Fruit fly (Drosophila melanogaster): ENCODE results near the gene CG3061.
A peak's percentile ranks its signal among the peaks of the same experiment; 100 is the strongest.

Gene CG3061

DNA sequence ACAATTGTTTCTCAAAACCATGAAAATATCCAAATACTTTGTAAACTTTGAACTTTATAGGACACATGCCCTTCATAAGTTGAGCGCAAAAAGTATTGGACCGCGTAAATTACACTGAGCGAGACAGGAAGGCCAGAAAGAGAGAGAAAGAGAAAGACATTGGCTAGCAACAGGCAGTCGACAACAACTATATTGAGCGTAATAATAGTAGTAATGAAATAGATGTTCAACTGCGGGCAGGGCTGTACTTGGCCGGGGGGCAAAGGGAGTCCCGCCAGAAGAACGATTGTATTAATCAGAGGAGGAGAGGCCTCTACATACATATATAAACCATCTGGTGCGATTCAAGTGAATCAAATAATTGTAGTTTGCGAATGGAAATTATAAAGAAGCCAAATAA is 17.6 kb upstream of the CG3061 start:
- TF ChIP-seq pad (GFP tag; optimal IDR thresholded peaks at IDR 0.05): no peak
- no peak for TF ChIP-seq Hr96 (GFP tag; optimal IDR thresholded peaks at IDR 0.05)

DNA sequence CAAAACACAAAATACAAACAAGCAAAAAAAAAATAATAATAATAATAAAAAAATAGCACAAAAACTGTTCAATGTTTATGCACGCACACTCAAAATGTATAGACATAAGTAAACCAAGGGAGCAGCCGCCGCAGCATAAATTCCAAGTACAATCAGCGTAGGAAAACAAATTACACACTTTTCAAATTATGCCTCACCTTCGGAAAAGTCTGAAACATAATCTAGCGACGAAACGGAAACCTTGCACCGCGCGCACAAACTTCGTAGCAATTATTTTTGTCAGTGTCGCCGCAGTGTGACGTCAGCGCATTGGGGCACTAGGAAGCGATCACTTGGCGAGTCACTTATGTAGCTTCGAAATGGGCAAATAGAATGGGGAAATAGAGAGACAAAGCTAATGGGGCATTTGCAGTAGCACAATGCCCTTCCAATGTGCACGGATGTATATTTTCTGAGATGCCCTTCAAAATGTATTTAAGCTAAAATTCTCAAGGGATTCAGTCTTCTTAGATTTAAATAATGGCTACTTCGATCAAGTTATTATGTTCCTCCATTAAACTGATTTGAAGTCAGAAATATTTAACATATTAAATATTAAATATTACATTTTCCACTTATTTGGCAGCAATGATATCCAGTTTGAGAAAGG is 15.3 kb upstream of the CG3061 start:
- TF ChIP-seq cic (GFP tag; optimal IDR thresholded peaks at IDR 0.05) (no peak), CG33017 (tag; optimal IDR thresholded peaks at IDR 0.05) (no peak), bab1 (GFP tag; optimal IDR thresholded peaks at IDR 0.05) (no peak), ovo (GFP tag; optimal IDR thresholded peaks at IDR 0.05) (no peak), Clk (GFP tag; optimal IDR thresholded peaks at IDR 0.05) (no peak), CG7045 (GFP tag; optimal IDR thresholded peaks at IDR 0.05) (no peak), Crg-1 (GFP tag; optimal IDR thresholded peaks at IDR 0.05) (no peak), cnc (optimal IDR thresholded peaks at IDR 0.05) (no peak), tj (GFP tag; optimal IDR thresholded peaks at IDR 0.05) (no peak), kay (GFP tag; ENCODE audit: borderline replicate concordance) (no peak), CG14711 (tag; optimal IDR thresholded peaks at IDR 0.05) (no peak)

DNA sequence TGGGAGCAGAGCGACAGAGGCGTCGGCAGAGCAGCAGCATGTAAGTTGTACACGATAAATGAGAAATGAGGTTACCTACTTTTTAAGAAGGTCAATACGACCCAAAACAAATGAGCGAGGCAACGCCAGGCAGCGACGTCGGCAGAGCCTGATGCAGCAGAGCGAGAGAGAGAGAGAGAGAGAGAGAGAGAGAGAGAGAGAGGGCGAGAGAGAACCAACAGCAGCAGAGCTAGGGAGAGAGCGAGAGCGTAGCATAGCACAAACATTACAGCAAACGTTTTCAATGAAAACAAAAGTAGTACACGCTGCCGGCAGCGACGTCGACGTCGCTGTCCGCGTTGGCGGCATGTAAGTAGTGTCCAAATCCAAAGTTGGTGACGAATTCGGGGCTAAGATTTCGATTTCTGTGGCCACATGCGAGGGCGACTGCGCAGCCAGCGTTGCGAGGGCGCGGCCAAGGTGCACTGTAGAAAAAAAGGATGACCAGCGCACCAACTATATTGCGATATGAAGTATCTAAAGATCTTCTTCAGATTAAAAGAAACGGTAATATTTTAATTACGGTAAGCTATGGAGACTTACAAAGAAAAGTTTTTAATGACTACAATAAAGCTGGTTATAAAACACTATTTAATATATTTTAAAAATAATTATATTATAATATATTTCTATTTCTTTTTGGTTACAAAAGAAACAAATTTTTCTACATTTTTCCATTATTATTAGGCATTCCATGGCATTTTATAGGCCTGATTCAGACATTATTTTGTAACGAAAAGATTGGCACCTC is 14.3 kb upstream of the CG3061 start:
- no peak for TF ChIP-seq CG14711 (tag; optimal IDR thresholded peaks at IDR 0.05)
- TF ChIP-seq cnc (optimal IDR thresholded peaks at IDR 0.05): no peak
- no peak for TF ChIP-seq ovo (GFP tag; optimal IDR thresholded peaks at IDR 0.05)
- TF ChIP-seq CG33017 (tag; optimal IDR thresholded peaks at IDR 0.05): no peak
- TF ChIP-seq Hr96 (GFP tag; optimal IDR thresholded peaks at IDR 0.05): peak; percentile 20
- TF ChIP-seq tj (GFP tag; optimal IDR thresholded peaks at IDR 0.05): no peak
- TF ChIP-seq CG11617 (GFP tag; optimal IDR thresholded peaks at IDR 0.05): peak; percentile 38
- peak; percentile 75 for TF ChIP-seq Clk (GFP tag; optimal IDR thresholded peaks at IDR 0.05)
- TF ChIP-seq CG12768 (GFP tag; optimal IDR thresholded peaks at IDR 0.05): peak; percentile 43
- no peak for TF ChIP-seq CG5204 (GFP tag; optimal IDR thresholded peaks at IDR 0.05)
- peak; percentile 43 for TF ChIP-seq CG7045 (GFP tag; optimal IDR thresholded peaks at IDR 0.05)
- TF ChIP-seq pad (GFP tag; optimal IDR thresholded peaks at IDR 0.05): peak; percentile 17
- TF ChIP-seq CG7101 (tag; optimal IDR thresholded peaks at IDR 0.05): no peak
- TF ChIP-seq CG1620 (GFP tag; optimal IDR thresholded peaks at IDR 0.05): peak; percentile 26
- peak; percentile 16 for TF ChIP-seq Crg-1 (GFP tag; optimal IDR thresholded peaks at IDR 0.05)
- TF ChIP-seq toe (GFP tag; optimal IDR thresholded peaks at IDR 0.05): peak; percentile 15
- no peak for TF ChIP-seq cic (GFP tag; optimal IDR thresholded peaks at IDR 0.05)
- no peak for TF ChIP-seq kay (GFP tag; ENCODE audit: borderline replicate concordance)
- TF ChIP-seq bab1 (GFP tag; optimal IDR thresholded peaks at IDR 0.05): no peak
- peak; percentile 67 for TF ChIP-seq Mnt (GFP tag; optimal IDR thresholded peaks at IDR 0.05)

DNA sequence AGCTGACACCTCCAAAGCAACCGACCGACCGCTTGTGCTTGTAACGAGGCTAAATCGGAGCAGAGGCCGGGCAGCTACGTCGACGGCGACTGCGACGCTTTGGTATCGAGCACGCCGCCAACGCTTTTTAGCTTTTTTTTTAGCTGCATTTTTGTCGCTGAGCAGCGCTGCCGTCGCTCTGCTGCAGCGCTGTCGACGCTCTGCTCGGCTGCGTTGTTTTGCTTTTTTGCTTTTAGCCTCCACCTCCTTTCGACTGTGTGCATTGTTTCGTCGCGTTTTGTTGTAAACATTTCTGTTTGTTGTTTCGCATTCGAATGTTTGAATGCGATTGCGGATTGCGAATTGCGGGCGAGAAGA is 13.8 kb upstream of the CG3061 start:
- TF ChIP-seq Clk (GFP tag; optimal IDR thresholded peaks at IDR 0.05): no peak

DNA sequence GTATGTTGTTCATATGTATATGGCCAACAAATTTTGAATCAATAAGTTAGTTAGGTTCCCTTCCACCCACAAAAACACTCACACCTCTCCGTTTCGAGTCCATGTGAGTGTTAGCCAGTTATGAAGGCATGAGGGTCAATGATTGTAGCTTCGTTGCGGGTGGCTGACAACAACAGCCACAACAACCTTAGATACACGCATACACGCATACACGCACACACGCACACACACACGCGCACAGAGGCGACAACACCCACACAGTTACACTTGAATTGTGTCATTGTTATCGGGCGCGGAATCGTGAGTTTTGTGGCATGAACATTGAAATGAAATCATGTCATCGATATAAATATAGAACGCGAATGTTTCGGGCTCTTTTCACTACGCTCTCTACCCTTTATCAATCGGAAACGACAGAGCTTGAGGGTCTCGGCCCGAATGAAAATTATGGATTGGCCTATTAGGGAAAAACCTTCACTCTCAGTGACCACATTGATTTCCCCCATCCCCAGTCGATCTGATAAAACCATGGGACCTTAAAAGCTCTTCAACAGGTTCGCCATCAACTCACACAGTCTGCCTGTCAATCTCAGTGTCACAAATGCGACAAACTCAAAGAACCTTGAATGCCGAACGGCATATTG is 12.6 kb upstream of the CG3061 start:
- TF ChIP-seq bab1 (GFP tag; optimal IDR thresholded peaks at IDR 0.05) (no peak), tj (GFP tag; optimal IDR thresholded peaks at IDR 0.05) (no peak), Hr96 (GFP tag; optimal IDR thresholded peaks at IDR 0.05) (no peak), cic (GFP tag; optimal IDR thresholded peaks at IDR 0.05) (peak; percentile 27)

DNA sequence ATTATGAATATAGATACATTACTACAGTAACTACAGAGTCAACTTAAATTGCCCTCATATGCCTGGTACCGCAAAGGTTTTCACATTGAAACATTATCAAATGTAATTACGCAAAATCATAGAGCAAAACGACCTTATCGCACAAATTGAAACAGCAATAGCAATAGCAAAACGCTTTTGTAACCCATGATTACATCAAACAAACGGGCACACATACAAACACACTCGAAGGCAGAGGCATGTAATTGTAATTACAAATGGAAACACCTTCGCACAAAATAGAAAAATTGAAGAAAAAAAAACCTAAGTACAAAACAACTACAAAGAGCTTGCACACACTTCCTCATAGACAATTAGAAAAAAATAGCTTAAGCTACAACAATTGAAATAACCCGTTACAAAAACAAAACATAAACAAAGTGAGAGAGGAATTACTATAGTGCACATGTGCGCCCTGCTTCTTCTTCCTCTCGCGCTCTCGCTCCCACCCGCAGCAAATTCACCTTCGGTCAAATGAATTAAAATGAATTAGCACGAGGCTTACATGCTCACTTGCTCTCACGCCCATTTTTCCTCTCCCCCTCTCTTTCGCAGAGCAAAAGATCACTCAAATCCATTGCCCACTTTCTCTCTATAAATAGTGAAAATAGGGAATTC is 11.7 kb upstream of the CG3061 start:
- peak; percentile 34 for TF ChIP-seq CG11617 (GFP tag; optimal IDR thresholded peaks at IDR 0.05)
- no peak for TF ChIP-seq CG1620 (GFP tag; optimal IDR thresholded peaks at IDR 0.05)
- TF ChIP-seq Clk (GFP tag; optimal IDR thresholded peaks at IDR 0.05): peak; percentile 29
- TF ChIP-seq cic (GFP tag; optimal IDR thresholded peaks at IDR 0.05): peak; percentile 100
- peak; percentile 94 for TF ChIP-seq ovo (GFP tag; optimal IDR thresholded peaks at IDR 0.05)
- TF ChIP-seq CG33017 (tag; optimal IDR thresholded peaks at IDR 0.05): peak; percentile 71
- TF ChIP-seq CG7045 (GFP tag; optimal IDR thresholded peaks at IDR 0.05): peak; percentile 37
- TF ChIP-seq bab1 (GFP tag; optimal IDR thresholded peaks at IDR 0.05): no peak
- peak; percentile 43 for TF ChIP-seq tj (GFP tag; optimal IDR thresholded peaks at IDR 0.05)
- TF ChIP-seq CG7101 (tag; optimal IDR thresholded peaks at IDR 0.05): no peak
- no peak for TF ChIP-seq cnc (optimal IDR thresholded peaks at IDR 0.05)
- TF ChIP-seq CG14711 (tag; optimal IDR thresholded peaks at IDR 0.05): no peak
- TF ChIP-seq Crg-1 (GFP tag; optimal IDR thresholded peaks at IDR 0.05): peak; percentile 11
- TF ChIP-seq Hr96 (GFP tag; optimal IDR thresholded peaks at IDR 0.05): no peak
- TF ChIP-seq pad (GFP tag; optimal IDR thresholded peaks at IDR 0.05): no peak
- TF ChIP-seq kay (GFP tag; ENCODE audit: borderline replicate concordance): peak; percentile 98
- no peak for TF ChIP-seq CG5204 (GFP tag; optimal IDR thresholded peaks at IDR 0.05)
- peak; percentile 18 for TF ChIP-seq toe (GFP tag; optimal IDR thresholded peaks at IDR 0.05)
- TF ChIP-seq CG12768 (GFP tag; optimal IDR thresholded peaks at IDR 0.05): peak; percentile 86
- peak; percentile 100 for TF ChIP-seq Mnt (GFP tag; optimal IDR thresholded peaks at IDR 0.05)

Measured in whole organism, adult.